Worm (Caenorhabditis elegans) whole organism, L4/young adult: ENCODE measurements around the gene Y73C8C.3.

ENCODE experiments used
- W03F9.2 ChIP-seq: fragments of 150-350 bp; optimal IDR thresholded peaks from 2 replicates; lab custom pipeline; 2014; ENCODE audit warnings: missing biosample characterization, missing genetic modification characterization
- dao-5 ChIP-seq: sonication (generic microtip); optimal IDR thresholded peaks from 2 replicates; lab custom pipeline; 2016; ENCODE audit warnings: missing genotype, missing genetic modification characterization, moderate library complexity, missing compliant biosample characterization

- TF ChIP-seq dao-5 (no peak), W03F9.2 (tag; lab: Kevin White, UChicago) (no peak)
Measured at ce11 chrV:3114973-3115372, at the start of gene Y73C8C.3.
